Worm (Caenorhabditis elegans): ENCODE measurements around the gene T19D12.1.

ce11 chrII:6709680-6710079 lies 43.0 kb downstream of the T19D12.1 start:
- no peak for TF ChIP-seq fos-1 (tag; optimal IDR thresholded peaks at IDR 0.05)
- TF ChIP-seq nhr-76 (tag; optimal IDR thresholded peaks at IDR 0.05), result no peak
- TF ChIP-seq unc-62 (GFP tag; optimal IDR thresholded peaks at IDR 0.05), result no peak
- TF ChIP-seq nhr-25 (tag; optimal IDR thresholded peaks at IDR 0.05), result no peak
- TF ChIP-seq unc-39 (tag; optimal IDR thresholded peaks at IDR 0.05), result no peak
- TF ChIP-seq elt-3 (tag; optimal IDR thresholded peaks at IDR 0.05), result no peak
- TF ChIP-seq pqm-1 (tag; optimal IDR thresholded peaks at IDR 0.05), result no peak
